Fruit fly (Drosophila melanogaster): Measurements from ENCODE around the gene CG1529.
A peak's percentile ranks its signal among the peaks of the same experiment; 100 is the strongest.

The CG1529 gene

dm6 chrX:21058991-21059390 lies 27.2 kb upstream of the CG1529 start (continued):
- TF ChIP-seq ab (GFP tag; optimal IDR thresholded peaks at IDR 0.05) (peak; percentile 79), Hmr (GFP tag; optimal IDR thresholded peaks at IDR 0.05) (peak; percentile 85), esg (GFP tag; conservative IDR thresholded peaks at IDR 0.05) (peak; percentile 83), sna (GFP tag; IDR thresholded peaks at IDR 0.05; ENCODE audit: partially characterized antibody) (no peak), Hr3 (GFP tag; optimal IDR thresholded peaks at IDR 0.05) (peak; percentile 87), ERR (GFP tag; optimal IDR thresholded peaks at IDR 0.05) (peak; percentile 84), CG4404 (GFP tag; IDR thresholded peaks at IDR 0.05) (peak; percentile 32; the same call in 1 of the 2 replicates), sr (GFP tag; IDR thresholded peaks at IDR 0.05) (no peak; the same call in 2 of the 3 replicates), slp2 (GFP tag; optimal IDR thresholded peaks at IDR 0.05) (peak; percentile 84), CG12071 (GFP tag; optimal IDR thresholded peaks at IDR 0.05) (peak; percentile 91), dmrt11E (tag; optimal IDR thresholded peaks at IDR 0.05) (peak; percentile 90), nmo (GFP tag; optimal IDR thresholded peaks at IDR 0.05) (peak; percentile 94), pnt (GFP tag; optimal IDR thresholded peaks at IDR 0.05) (peak; percentile 90), maf-S (GFP tag; optimal IDR thresholded peaks at IDR 0.05) (peak; percentile 82), zen2 (GFP tag; IDR thresholded peaks at IDR 0.05; ENCODE audit: partially characterized antibody) (no peak), CG1832 (GFP tag; optimal IDR thresholded peaks at IDR 0.05) (no peak), CG12769 (tag; optimal IDR thresholded peaks at IDR 0.05) (peak; percentile 93), CG15479 (GFP tag; optimal IDR thresholded peaks at IDR 0.05) (no peak), CG6683 (GFP tag; optimal IDR thresholded peaks at IDR 0.05) (peak; percentile 66), sisA (GFP tag; IDR thresholded peaks at IDR 0.05) (peak; percentile 87), gsb-n (tag; optimal IDR thresholded peaks at IDR 0.05) (peak; percentile 90), CG11093 (GFP tag; IDR thresholded peaks at IDR 0.05) (peak; percentile 79), Nf-YA (GFP tag; IDR thresholded peaks at IDR 0.05) (peak; percentile 61), HmgD (GFP tag; optimal IDR thresholded peaks at IDR 0.05) (peak; percentile 73), en (GFP tag; optimal IDR thresholded peaks at IDR 0.05) (peak; percentile 84), CG2120 (GFP tag; optimal IDR thresholded peaks at IDR 0.05) (peak; percentile 87), stc (GFP tag; IDR thresholded peaks at IDR 0.05) (peak; percentile 89), pum (GFP tag; optimal IDR thresholded peaks at IDR 0.05) (peak; percentile 90), Blimp-1 (GFP tag; optimal IDR thresholded peaks at IDR 0.05) (peak; percentile 88), disco-r (GFP tag; optimal IDR thresholded peaks at IDR 0.05) (peak; percentile 74), CG12104 (GFP tag; optimal IDR thresholded peaks at IDR 0.05) (peak; percentile 76), ase (GFP tag; IDR thresholded peaks at IDR 0.05) (peak; percentile 71; the same call in 2 of the 3 replicates), chinmo (GFP tag; IDR thresholded peaks at IDR 0.05; ENCODE audit: partially characterized antibody) (no peak), HLH54F (GFP tag; optimal IDR thresholded peaks at IDR 0.05) (peak; percentile 81), CG15696 (tag; optimal IDR thresholded peaks at IDR 0.05) (peak; percentile 63), CG11504 (tag; optimal IDR thresholded peaks at IDR 0.05) (peak; percentile 95), CG18011 (GFP tag; optimal IDR thresholded peaks at IDR 0.05) (peak; percentile 67), bbx (GFP tag; IDR thresholded peaks at IDR 0.05; ENCODE audit: partially characterized antibody) (no peak), zf30C (GFP tag; optimal IDR thresholded peaks at IDR 0.05) (peak; percentile 74), Hsf (GFP tag; optimal IDR thresholded peaks at IDR 0.05) (peak; percentile 91), CG6272 (GFP tag; IDR thresholded peaks at IDR 0.05) (peak; percentile 42; the same call in 1 of the 2 replicates), CG6813 (GFP tag; optimal IDR thresholded peaks at IDR 0.05) (peak; percentile 86), Kr (GFP tag; optimal IDR thresholded peaks at IDR 0.05) (no peak), nau (GFP tag; optimal IDR thresholded peaks at IDR 0.05) (peak; percentile 71), CG3163 (GFP tag; optimal IDR thresholded peaks at IDR 0.05) (peak; percentile 75), CG13624 (GFP tag; optimal IDR thresholded peaks at IDR 0.05) (peak; percentile 89), Tbp (GFP tag; optimal IDR thresholded peaks at IDR 0.05) (no peak), az2 (GFP tag; optimal IDR thresholded peaks at IDR 0.05) (peak; percentile 91), gem (tag; optimal IDR thresholded peaks at IDR 0.05) (peak; percentile 95), ttk (GFP tag; IDR thresholded peaks at IDR 0.05) (peak; percentile 86)

Data from whole organism, embryonic.